Worm (Caenorhabditis elegans) whole organism, L3 larva: ENCODE measurements around the gene Y49F6B.14.

Source experiments
- ama-1 ChIP-seq: fragments of 150-350 bp; optimal IDR thresholded peaks from 2 replicates; lab custom pipeline; 2018
- elt-2 ChIP-seq: sonication (generic microtip); optimal IDR thresholded peaks from 2 replicates; lab custom pipeline; 2016; ENCODE audit warnings: missing genetic modification reagents, mild to moderate bottlenecking, missing genetic modification characterization, missing compliant biosample characterization
- lin-39 ChIP-seq: fragments of 150-350 bp; optimal IDR thresholded peaks from 2 replicates; lab custom pipeline; 2018; ENCODE audit warnings: missing biosample characterization, missing genetic modification reagents, missing genetic modification characterization
- lsy-12 ChIP-seq: sonication (generic microtip); optimal IDR thresholded peaks from 2 replicates; lab custom pipeline; 2016; ENCODE audit warnings: mild to moderate bottlenecking, missing genetic modification characterization, missing compliant biosample characterization
- nhr-237 ChIP-seq: fragments of 150-350 bp; optimal IDR thresholded peaks from 2 replicates; lab custom pipeline; 2014; ENCODE audit warnings: missing biosample characterization, missing genetic modification characterization
- nhr-28 ChIP-seq: fragments of 150-350 bp; optimal IDR thresholded peaks from 2 replicates; lab custom pipeline; 2014; ENCODE audit warnings: missing biosample characterization, missing genetic modification characterization

- TF ChIP-seq nhr-28 (no peak), lsy-12 (tag; lab: Kevin White, UChicago) (no peak), nhr-237 (tag; lab: Kevin White, UChicago) (no peak), elt-2 (tag; lab: Kevin White, UChicago) (no peak), lin-39 (no peak), ama-1 (lab: Kevin White, UChicago) (no peak)
Observed at ce11 chrII:3476536-3476935, 38.7 kb downstream of the Y49F6B.14 start.
